Worm (Caenorhabditis elegans) whole organism, young adult: ENCODE results near the gene Y39A1A.16.

Experiments
- B0336.3 ChIP-seq: fragments of 200-800 bp; sonication (Bioruptor generic); IDR thresholded peaks from 2 replicates; pipeline ENCODE4 v1.3.6; 2022; ENCODE audit warnings: missing genetic modification characterization, missing compliant biosample characterization
- C17E4.6 ChIP-seq: fragments of 200-800 bp; sonication (Bioruptor generic); IDR thresholded peaks from 2 replicates; pipeline ENCODE4 v1.3.6; 2022; ENCODE audit warnings: missing genetic modification reagents, missing genetic modification characterization, missing compliant biosample characterization
- D2030.7 ChIP-seq: fragments of 200-800 bp; sonication (Bioruptor generic); IDR thresholded peaks from 2 replicates; pipeline ENCODE4 v1.3.6; 2022; ENCODE audit warnings: missing genetic modification reagents, missing genetic modification characterization, missing compliant biosample characterization
- F39B2.1 ChIP-seq: fragments of 200-800 bp; sonication (Bioruptor generic); IDR thresholded peaks from 2 replicates; pipeline ENCODE4 v1.3.6; 2022; ENCODE audit warnings: missing genetic modification reagents, missing genetic modification characterization, missing compliant biosample characterization
- F55B11.4 ChIP-seq: sonication (generic microtip); optimal IDR thresholded peaks from 2 replicates; lab custom pipeline; 2016; ENCODE audit warnings: missing compliant biosample characterization, missing genetic modification characterization, borderline replicate concordance; ENCODE audit not compliant: insufficient read depth
- K11D2.4 ChIP-seq: fragments of 200-800 bp; sonication (Bioruptor generic); IDR thresholded peaks from 2 replicates; pipeline ENCODE4 v1.3.6; 2022; ENCODE audit warnings: missing genetic modification reagents, missing genetic modification characterization, missing compliant biosample characterization
- K12H6.12 ChIP-seq: fragments of 200-800 bp; sonication (Bioruptor generic); optimal IDR thresholded peaks from 2 replicates; lab custom pipeline; 2018; ENCODE audit warnings: mild to moderate bottlenecking, missing genetic modification characterization, missing compliant biosample characterization
- T07F8.4 ChIP-seq: sonication (generic microtip); optimal IDR thresholded peaks from 2 replicates; lab custom pipeline; 2016; ENCODE audit warnings: mild to moderate bottlenecking, missing genetic modification characterization, moderate library complexity, missing compliant biosample characterization
- Y67H2A.10 ChIP-seq: fragments of 200-800 bp; sonication (Bioruptor generic); conservative IDR thresholded peaks from 2 replicates; pipeline ENCODE4 v1.3.6; 2022; ENCODE audit warnings: missing genetic modification reagents, missing genetic modification characterization, missing compliant biosample characterization
- athp-1 ChIP-seq: sonication (generic microtip); optimal IDR thresholded peaks from 2 replicates; lab custom pipeline; 2017; ENCODE audit warnings: mild to moderate bottlenecking, missing genetic modification characterization, missing compliant biosample characterization
- attf-3 ChIP-seq: fragments of 200-800 bp; sonication (Bioruptor generic); conservative IDR thresholded peaks from 2 replicates; pipeline ENCODE4 v1.3.6; 2022; ENCODE audit warnings: missing genetic modification reagents, missing genetic modification characterization, missing compliant biosample characterization
- attf-6 ChIP-seq: fragments of 200-800 bp; sonication (Bioruptor generic); IDR thresholded peaks from 2 replicates; pipeline ENCODE4 v1.3.6; 2022; ENCODE audit warnings: missing genetic modification reagents, missing genetic modification characterization, missing compliant biosample characterization
- cebp-1 ChIP-seq, 2 experiments: fragments of 200-800 bp in 1 of 2; sonication (Bioruptor generic) in 1 of 2; sonication (generic microtip) in 1 of 2; IDR thresholded peaks in 1 of 2; optimal IDR thresholded peaks in 1 of 2; 2 replicates each; pipeline versions ENCODE4 v1.3.6 to Lab custom; 2017 to 2022; ENCODE audit warnings: missing compliant biosample characterization in 2 of 2, missing genetic modification characterization in 2 of 2, mild to moderate bottlenecking in 1 of 2, missing genetic modification reagents in 1 of 2, moderate library complexity in 1 of 2
- ceh-58 ChIP-seq: fragments of 200-800 bp; sonication (Bioruptor generic); IDR thresholded peaks from 2 replicates; pipeline ENCODE4 v1.3.6; 2022; ENCODE audit warnings: missing genetic modification characterization, missing compliant biosample characterization
- ceh-79 ChIP-seq: sonication (generic microtip); optimal IDR thresholded peaks from 2 replicates; lab custom pipeline; 2017; ENCODE audit warnings: mild to moderate bottlenecking, missing genetic modification characterization, missing compliant biosample characterization
- die-1 ChIP-seq: sonication (generic microtip); optimal IDR thresholded peaks from 2 replicates; lab custom pipeline; 2016; ENCODE audit warnings: missing genotype, mild to moderate bottlenecking, missing genetic modification characterization, missing compliant biosample characterization
- dpff-1 ChIP-seq: sonication (generic microtip); optimal IDR thresholded peaks from 2 replicates; lab custom pipeline; 2017; ENCODE audit warnings: mild to moderate bottlenecking, missing genetic modification characterization, missing compliant biosample characterization
- egl-18 ChIP-seq: fragments of 200-800 bp; sonication (Bioruptor generic); IDR thresholded peaks from 2 replicates; pipeline ENCODE4 v1.3.6; 2022; ENCODE audit warnings: missing genetic modification reagents, missing genetic modification characterization, missing compliant biosample characterization
- egl-44 ChIP-seq: fragments of 200-800 bp; sonication (Bioruptor generic); IDR thresholded peaks from 2 replicates; pipeline ENCODE4 v1.3.6; 2022; ENCODE audit warnings: missing genetic modification reagents, missing genetic modification characterization, missing compliant biosample characterization
- hrde-1 ChIP-seq: sonication (generic microtip); optimal IDR thresholded peaks from 2 replicates; lab custom pipeline; 2016; ENCODE audit warnings: missing genetic modification characterization, mild to moderate bottlenecking, missing compliant biosample characterization, moderate library complexity, missing genotype, missing genetic modification reagents, borderline replicate concordance
- let-526 ChIP-seq: fragments of 200-800 bp; sonication (Bioruptor generic); IDR thresholded peaks from 2 replicates; pipeline ENCODE4 v1.3.6; 2022; ENCODE audit warnings: missing genetic modification reagents, missing genetic modification characterization, missing compliant biosample characterization
- lin-26 ChIP-seq: fragments of 200-800 bp; sonication (Bioruptor generic); IDR thresholded peaks from 2 replicates; pipeline ENCODE4 v1.3.6; 2022; ENCODE audit warnings: missing genetic modification reagents, missing genetic modification characterization, missing compliant biosample characterization
- lin-54 ChIP-seq: fragments of 200-800 bp; sonication (Bioruptor generic); optimal IDR thresholded peaks from 2 replicates; lab custom pipeline; 2018; ENCODE audit warnings: mild to moderate bottlenecking, missing genetic modification characterization, missing compliant biosample characterization
- madf-10 ChIP-seq: sonication (generic microtip); optimal IDR thresholded peaks from 2 replicates; lab custom pipeline; 2016; ENCODE audit warnings: mild to moderate bottlenecking, missing genetic modification characterization, missing compliant biosample characterization
- madf-3 ChIP-seq: fragments of 200-800 bp; sonication (Bioruptor generic); IDR thresholded peaks from 2 replicates; pipeline ENCODE4 v1.3.6; 2022; ENCODE audit warnings: missing genetic modification reagents, missing genetic modification characterization, missing compliant biosample characterization
- nfya-2 ChIP-seq: fragments of 200-800 bp; sonication (Bioruptor generic); IDR thresholded peaks from 2 replicates; pipeline ENCODE4 v1.3.6; 2022; ENCODE audit warnings: missing genetic modification reagents, missing genetic modification characterization, missing compliant biosample characterization
- nhr-27 ChIP-seq: fragments of 200-800 bp; sonication (Bioruptor generic); optimal IDR thresholded peaks from 2 replicates; lab custom pipeline; 2018; ENCODE audit warnings: mild to moderate bottlenecking, missing genetic modification characterization, moderate library complexity, missing compliant biosample characterization
- nhr-80 ChIP-seq: sonication (generic microtip); optimal IDR thresholded peaks from 2 replicates; lab custom pipeline; 2016; ENCODE audit warnings: missing genetic modification characterization, missing compliant biosample characterization
- snpc-3.4 ChIP-seq: sonication (generic microtip); optimal IDR thresholded peaks from 2 replicates; lab custom pipeline; 2017; ENCODE audit warnings: missing genetic modification characterization, mild to moderate bottlenecking, missing compliant biosample characterization, antibody characterized with exemption, moderate library complexity, missing genotype, missing genetic modification reagents
- snpc-4 ChIP-seq, 5 experiments: fragments of 150-350 bp in 1 of 5; sonication (generic microtip) in 4 of 5; optimal IDR thresholded peaks; 2 replicates each; lab custom pipeline; 2014 to 2018; ENCODE audit warnings: missing genetic modification characterization in 5 of 5, missing biosample characterization in 3 of 5, antibody characterized with exemption in 2 of 5, mild to moderate bottlenecking in 2 of 5, missing compliant biosample characterization in 2 of 5, missing genotype in 2 of 5, moderate library complexity in 2 of 5, missing genetic modification reagents in 1 of 5
- sptf-2 ChIP-seq: fragments of 200-800 bp; sonication (Bioruptor generic); optimal IDR thresholded peaks from 2 replicates; lab custom pipeline; 2018; ENCODE audit warnings: mild to moderate bottlenecking, missing genetic modification characterization, missing compliant biosample characterization
- tbx-9 ChIP-seq: sonication (generic microtip); optimal IDR thresholded peaks from 2 replicates; lab custom pipeline; 2016; ENCODE audit warnings: borderline replicate concordance, missing genetic modification characterization, inconsistent platforms, missing compliant biosample characterization
- xnd-1 ChIP-seq: sonication (generic microtip); optimal IDR thresholded peaks from 2 replicates; lab custom pipeline; 2016; ENCODE audit warnings: missing genotype, missing genetic modification reagents, missing genetic modification characterization, missing compliant biosample characterization

The Y39A1A.16 gene

ce11 chrIII:10678971-10679370 lies at the start of gene Y39A1A.16:
Gene Y39A1A.16, plus strand, starts transcription at chrIII:10679271.
- TF ChIP-seq lin-54 (GFP tag; lab: Kevin White, UChicago) (no peak), snpc-4 (GFP tag; optimal IDR thresholded peaks at IDR 0.05; lab: Kevin White, UChicago) (no peak), snpc-4 (tag; optimal IDR thresholded peaks at IDR 0.05; lab: Kevin White, UChicago) (no peak), madf-10 (no peak), ceh-58 (GFP tag; lab: Robert Waterston, UW) (no peak), sptf-2 (GFP tag; lab: Kevin White, UChicago) (no peak), xnd-1 (tag; lab: Kevin White, UChicago) (no peak), B0336.3 (GFP tag; lab: Robert Waterston, UW) (no peak), F55B11.4 (tag; lab: Kevin White, UChicago) (no peak), egl-44 (GFP tag; lab: Robert Waterston, UW) (no peak), attf-3 (no peak), T07F8.4 (tag; lab: Kevin White, UChicago) (no peak), hrde-1 (tag; lab: Kevin White, UChicago) (no peak), nhr-27 (tag; lab: Kevin White, UChicago) (no peak), athp-1 (tag; lab: Kevin White, UChicago) (no peak), die-1 (no peak), cebp-1 (GFP tag; IDR thresholded peaks at IDR 0.05; lab: Robert Waterston, UW) (no peak), cebp-1 (tag; optimal IDR thresholded peaks at IDR 0.05; lab: Kevin White, UChicago) (no peak)

ce11 chrIII:10629795-10630194 lies 49.3 kb upstream of the Y39A1A.16 start:
- no peak for TF ChIP-seq madf-3 (GFP tag; lab: Robert Waterston, UW)
- no peak for TF ChIP-seq snpc-3.4 (tag; lab: Kevin White, UChicago)
- TF ChIP-seq xnd-1 (tag; lab: Kevin White, UChicago) = no peak
- TF ChIP-seq lin-26 (GFP tag; lab: Robert Waterston, UW) = no peak
- no peak for TF ChIP-seq C17E4.6 (GFP tag; lab: Robert Waterston, UW)
- no peak for TF ChIP-seq B0336.3 (GFP tag; lab: Robert Waterston, UW)
- TF ChIP-seq egl-44 (GFP tag; lab: Robert Waterston, UW) = no peak
- TF ChIP-seq nhr-80 (tag; lab: Kevin White, UChicago) = no peak
- no peak for TF ChIP-seq ceh-79
- TF ChIP-seq D2030.7 (GFP tag; lab: Robert Waterston, UW) = no peak
- no peak for TF ChIP-seq athp-1 (tag; lab: Kevin White, UChicago)
- no peak for TF ChIP-seq dpff-1
- no peak for TF ChIP-seq Y67H2A.10
- no peak for TF ChIP-seq egl-18
- TF ChIP-seq nfya-2 (GFP tag; lab: Robert Waterston, UW) = no peak
- no peak for TF ChIP-seq K11D2.4
- no peak for TF ChIP-seq F39B2.1 (GFP tag; lab: Robert Waterston, UW)
- TF ChIP-seq K12H6.12 (tag; lab: Kevin White, UChicago) = no peak
- TF ChIP-seq let-526 (GFP tag; lab: Robert Waterston, UW) = no peak

- TF ChIP-seq attf-6 (GFP tag; lab: Robert Waterston, UW) (no peak), tbx-9 (tag; lab: Kevin White, UChicago) (no peak)
Measured at ce11 chrIII:10631870-10632509, 47.1 kb upstream of the Y39A1A.16 start.
